Fruit fly (Drosophila melanogaster) whole organism, embryonic: ENCODE data around the gene CG17660.

Source experiments
- Abd-B ChIP-seq: fragments of 200-800 bp; sonication (Bioruptor generic); optimal IDR thresholded peaks from 2 replicates; lab custom pipeline; 2018; ENCODE audit warnings: missing biosample characterization, mild to moderate bottlenecking, missing genetic modification characterization, moderate library complexity
- Asciz ChIP-seq: fragments of 200-800 bp; sonication (Bioruptor generic); optimal IDR thresholded peaks from 2 replicates; lab custom pipeline; 2017; ENCODE audit warnings: missing biosample characterization, mild to moderate bottlenecking, missing genetic modification characterization, missing genetic modification reagents
- Atf6 ChIP-seq: fragments of 200-800 bp; sonication (Bioruptor generic); IDR thresholded peaks from 2 replicates; pipeline ENCODE4 v1.3.6; 2022; ENCODE audit warnings: missing biosample characterization, missing genetic modification characterization
- Awh ChIP-seq: fragments of 200-800 bp; sonication (Bioruptor generic); IDR thresholded peaks from 2 replicates; pipeline ENCODE4, ENCODE4 v1.3.6; 2022; ENCODE audit warnings: missing biosample characterization, missing genetic modification characterization
- CG1024 ChIP-seq: fragments of 200-800 bp; sonication (Bioruptor generic); IDR thresholded peaks from 2 replicates; pipeline ENCODE4 v1.3.6; 2022; ENCODE audit warnings: missing biosample characterization, missing genetic modification characterization
- CG10959 ChIP-seq: fragments of 200-800 bp; sonication (Bioruptor generic); IDR thresholded peaks from 2 replicates; pipeline ENCODE4 v1.3.6; 2022; ENCODE audit warnings: missing biosample characterization, missing genetic modification characterization
- CG12299 ChIP-seq: fragments of 200-800 bp; sonication (Bioruptor generic); optimal IDR thresholded peaks from 2 replicates; lab custom pipeline; 2018; ENCODE audit warnings: missing biosample characterization, mild to moderate bottlenecking, missing genetic modification characterization
- CG13775 ChIP-seq: fragments of 200-800 bp; sonication (Bioruptor generic); optimal IDR thresholded peaks from 3 replicates; lab custom pipeline; 2017; ENCODE audit warnings: missing biosample characterization, mild to moderate bottlenecking, missing genetic modification characterization
- CG15011 ChIP-seq: fragments of 200-800 bp; sonication (Bioruptor generic); optimal IDR thresholded peaks from 3 replicates; lab custom pipeline; 2018; ENCODE audit warnings: missing biosample characterization, mild to moderate bottlenecking, missing genetic modification characterization
- CG1647 ChIP-seq: fragments of 200-800 bp; sonication (Bioruptor generic); optimal IDR thresholded peaks from 3 replicates; lab custom pipeline; 2016; ENCODE audit warnings: missing biosample characterization, missing genetic modification characterization
- CG34422 ChIP-seq: fragments of 200-800 bp; sonication (Bioruptor generic); IDR thresholded peaks from 3 replicates; pipeline ENCODE4 v1.3.6; 2022; ENCODE audit warnings: missing biosample characterization, missing genetic modification characterization
- CG3838 ChIP-seq: fragments of 200-800 bp; sonication (Bioruptor generic); optimal IDR thresholded peaks from 3 replicates; lab custom pipeline; 2016; ENCODE audit warnings: missing biosample characterization, missing genetic modification characterization
- CG4282 ChIP-seq: fragments of 200-800 bp; sonication (Bioruptor generic); optimal IDR thresholded peaks from 2 replicates; lab custom pipeline; 2016; ENCODE audit warnings: missing biosample characterization, missing genetic modification characterization
- CG4360 ChIP-seq: fragments of 200-800 bp; sonication (Bioruptor generic); IDR thresholded peaks from 2 replicates; pipeline ENCODE4 v1.3.6; 2022; ENCODE audit warnings: missing biosample characterization, missing genetic modification characterization
- CG43689 ChIP-seq: fragments of 200-800 bp; sonication (Bioruptor generic); IDR thresholded peaks from 2 replicates; pipeline ENCODE4 v1.3.6; 2022; ENCODE audit warnings: missing biosample characterization, missing genetic modification characterization
- CG7839 ChIP-seq: fragments of 200-800 bp; sonication (Bioruptor generic); optimal IDR thresholded peaks from 3 replicates; lab custom pipeline; 2018; ENCODE audit warnings: missing biosample characterization, mild to moderate bottlenecking, missing genetic modification characterization, moderate library complexity
- CG7963 ChIP-seq: fragments of 200-800 bp; sonication (Bioruptor generic); IDR thresholded peaks from 3 replicates; pipeline ENCODE4 v1.3.6; 2022; ENCODE audit warnings: missing biosample characterization, missing genetic modification characterization; ENCODE audit not compliant: partially characterized antibody
- CG8765 ChIP-seq: fragments of 200-800 bp; sonication (Bioruptor generic); IDR thresholded peaks from 2 replicates; pipeline ENCODE4 v1.3.6; 2022; ENCODE audit warnings: missing biosample characterization, missing genetic modification characterization
- CG9609 ChIP-seq: fragments of 200-800 bp; sonication (Bioruptor generic); optimal IDR thresholded peaks from 3 replicates; lab custom pipeline; 2016; ENCODE audit warnings: missing biosample characterization, missing genetic modification characterization
- D ChIP-seq, 2 experiments: fragments of 200-800 bp in 1 of 2; fragments of >200 bp in 1 of 2; sonication (Bioruptor generic) in 1 of 2; optimal IDR thresholded peaks; 2 replicates in 1 of 2; 3 replicates in 1 of 2; lab custom pipeline; 2017; ENCODE audit warnings: mild to moderate bottlenecking in 1 of 2, missing biosample characterization in 1 of 2, missing genetic modification characterization in 1 of 2, missing genetic modification reagents in 1 of 2
- D19A ChIP-seq: fragments of 200-800 bp; optimal IDR thresholded peaks from 3 replicates; lab custom pipeline; 2019; ENCODE audit warnings: missing biosample characterization, mild to moderate bottlenecking, missing genetic modification characterization, moderate library complexity
- D19B ChIP-seq: fragments of 200-800 bp; sonication (Bioruptor generic); optimal IDR thresholded peaks from 2 replicates; lab custom pipeline; 2017; ENCODE audit warnings: missing biosample characterization, mild to moderate bottlenecking, missing genetic modification characterization
- Fer2 ChIP-seq: fragments of 200-800 bp; sonication (Bioruptor generic); optimal IDR thresholded peaks from 2 replicates; lab custom pipeline; 2018; ENCODE audit warnings: missing biosample characterization, mild to moderate bottlenecking, missing genetic modification characterization, moderate library complexity
- Gsc ChIP-seq: fragments of 200-800 bp; sonication (Bioruptor generic); IDR thresholded peaks from 2 replicates; pipeline ENCODE4 v1.3.6; 2022; ENCODE audit warnings: missing biosample characterization, missing genetic modification characterization
- Oli ChIP-seq: fragments of 200-800 bp; sonication (Bioruptor generic); optimal IDR thresholded peaks from 2 replicates; lab custom pipeline; 2018; ENCODE audit warnings: missing biosample characterization, mild to moderate bottlenecking, missing genetic modification characterization, moderate library complexity
- Opbp ChIP-seq: fragments of 200-800 bp; sonication (Bioruptor generic); IDR thresholded peaks from 3 replicates; pipeline ENCODE4 v1.3.6; 2022; ENCODE audit warnings: missing biosample characterization, missing genetic modification characterization; ENCODE audit not compliant: partially characterized antibody
- Spps ChIP-seq: fragments of 200-800 bp; sonication (Bioruptor generic); optimal IDR thresholded peaks from 2 replicates; lab custom pipeline; 2018; ENCODE audit warnings: missing biosample characterization, mild to moderate bottlenecking, missing genetic modification characterization
- az2 ChIP-seq: fragments of 200-800 bp; sonication (Bioruptor generic); optimal IDR thresholded peaks from 3 replicates; lab custom pipeline; 2016; ENCODE audit warnings: missing biosample characterization, missing genetic modification characterization
- chm ChIP-seq: fragments of 200-800 bp; sonication (Bioruptor generic); IDR thresholded peaks from 2 replicates; pipeline ENCODE4 v1.3.6; 2022; ENCODE audit warnings: missing biosample characterization, missing genetic modification characterization
- da ChIP-seq: fragments of 200-800 bp; sonication (Bioruptor generic); optimal IDR thresholded peaks from 2 replicates; lab custom pipeline; 2016; ENCODE audit warnings: missing biosample characterization, missing genetic modification characterization
- dmrt11E ChIP-seq: fragments of 200-800 bp; sonication (Bioruptor generic); optimal IDR thresholded peaks from 3 replicates; lab custom pipeline; 2018; ENCODE audit warnings: missing biosample characterization, mild to moderate bottlenecking, missing genetic modification characterization, moderate library complexity
- dmrt99B ChIP-seq: fragments of 200-800 bp; sonication (Bioruptor generic); optimal IDR thresholded peaks from 2 replicates; lab custom pipeline; 2018; ENCODE audit warnings: missing biosample characterization, mild to moderate bottlenecking, missing genetic modification characterization, moderate library complexity
- gsb ChIP-seq: fragments of 200-800 bp; sonication (Bioruptor generic); IDR thresholded peaks from 2 replicates; pipeline ENCODE4 v1.3.6; 2022; ENCODE audit warnings: missing biosample characterization, missing genetic modification characterization
- oc ChIP-seq: fragments of 200-800 bp; sonication (Bioruptor generic); optimal IDR thresholded peaks from 2 replicates; lab custom pipeline; 2018; ENCODE audit warnings: missing biosample characterization, mild to moderate bottlenecking, missing genetic modification characterization, moderate library complexity
- org-1 ChIP-seq: fragments of 200-800 bp; sonication (Bioruptor generic); optimal IDR thresholded peaks from 2 replicates; lab custom pipeline; 2017; ENCODE audit warnings: missing biosample characterization, missing genetic modification characterization
- peb ChIP-seq: fragments of 200-800 bp; sonication (Bioruptor generic); IDR thresholded peaks from 2 replicates; pipeline ENCODE4 v1.3.6; 2022; ENCODE audit warnings: missing biosample characterization, missing genetic modification characterization
- pum ChIP-seq: fragments of 200-800 bp; sonication (Bioruptor generic); optimal IDR thresholded peaks from 2 replicates; lab custom pipeline; 2016; ENCODE audit warnings: missing biosample characterization, missing genetic modification characterization
- pzg ChIP-seq: fragments of 200-800 bp; sonication (Bioruptor generic); optimal IDR thresholded peaks from 3 replicates; lab custom pipeline; 2018; ENCODE audit warnings: missing biosample characterization, mild to moderate bottlenecking, missing genetic modification characterization, moderate library complexity
- salm ChIP-seq: fragments of 200-800 bp; sonication (Bioruptor generic); optimal IDR thresholded peaks from 2 replicates; lab custom pipeline; 2018; ENCODE audit warnings: missing biosample characterization, mild to moderate bottlenecking, missing genetic modification characterization
- slou ChIP-seq: fragments of 200-800 bp; sonication (Bioruptor generic); optimal IDR thresholded peaks from 3 replicates; lab custom pipeline; 2016; ENCODE audit warnings: missing biosample characterization, missing genetic modification characterization
- sr ChIP-seq: fragments of 200-800 bp; sonication (Bioruptor generic); IDR thresholded peaks from 3 replicates; pipeline ENCODE4 v1.3.6; 2022; ENCODE audit warnings: missing biosample characterization, missing genetic modification characterization
- stwl ChIP-seq: fragments of 200-800 bp; sonication (Bioruptor generic); optimal IDR thresholded peaks from 3 replicates; lab custom pipeline; 2018; ENCODE audit warnings: missing biosample characterization, mild to moderate bottlenecking, missing genetic modification characterization, moderate library complexity
- tin ChIP-seq: fragments of 200-800 bp; sonication (Bioruptor generic); optimal IDR thresholded peaks from 3 replicates; lab custom pipeline; 2016; ENCODE audit warnings: missing biosample characterization, missing genetic modification characterization
- tll ChIP-seq, 2 experiments: fragments of 200-800 bp in 1 of 2; fragments of >200 bp in 1 of 2; sonication (Bioruptor generic) in 1 of 2; optimal IDR thresholded peaks; 2 replicates each; lab custom pipeline; 2017 to 2019; ENCODE audit warnings: missing biosample characterization in 2 of 2, missing genetic modification characterization in 2 of 2, mild to moderate bottlenecking in 1 of 2, moderate library complexity in 1 of 2
- twi ChIP-seq: fragments of 200-800 bp; optimal IDR thresholded peaks from 2 replicates; lab custom pipeline; 2019; ENCODE audit warnings: missing biosample characterization, mild to moderate bottlenecking, missing genetic modification characterization, moderate library complexity
- unpg ChIP-seq: fragments of 200-800 bp; sonication (Bioruptor generic); optimal IDR thresholded peaks from 3 replicates; lab custom pipeline; 2018; ENCODE audit warnings: missing biosample characterization, mild to moderate bottlenecking, missing genetic modification characterization, moderate library complexity
- vvl ChIP-seq: fragments of 200-800 bp; sonication (Bioruptor generic); IDR thresholded peaks from 2 replicates; pipeline ENCODE4 v1.3.6; 2022; ENCODE audit warnings: missing biosample characterization, missing genetic modification characterization
- wek ChIP-seq: fragments of 200-800 bp; sonication (Bioruptor generic); optimal IDR thresholded peaks from 3 replicates; lab custom pipeline; 2018; ENCODE audit warnings: missing biosample characterization, mild to moderate bottlenecking, missing genetic modification characterization, moderate library complexity
- zfh2 ChIP-seq: fragments of 200-800 bp; sonication (Bioruptor generic); optimal IDR thresholded peaks from 2 replicates; lab custom pipeline; 2016; ENCODE audit warnings: missing biosample characterization, missing genetic modification characterization

The CG17660 gene

dm6 chr2L:1737057-1737581, 26.9 kb upstream of the CG17660 start (continued):
- peak; percentile 61 for TF ChIP-seq twi
- TF ChIP-seq Oli, result peak; percentile 93
- TF ChIP-seq CG9609 (GFP tag; lab: Kevin White, UChicago), result peak; percentile 86
- peak; percentile 78 for TF ChIP-seq CG7839 (tag; lab: Kevin White, UChicago)
- peak; percentile 22 for TF ChIP-seq stwl (tag; lab: Kevin White, UChicago)
- no peak for TF ChIP-seq pzg (GFP tag; lab: Kevin White, UChicago)
- peak; percentile 9; the same call in 1 of the 3 replicates for TF ChIP-seq CG7963 (GFP tag; lab: Robert Waterston, UW)
- peak; percentile 79; the same call in 1 of the 2 replicates for TF ChIP-seq Awh (GFP tag; lab: Robert Waterston, UW)
- TF ChIP-seq dmrt11E, result peak; percentile 84
- TF ChIP-seq Gsc (GFP tag; lab: Robert Waterston, UW), result peak; percentile 82
- peak; percentile 55 for TF ChIP-seq CG10959 (GFP tag; lab: Robert Waterston, UW)
- peak; percentile 62 for TF ChIP-seq CG1647 (GFP tag; lab: Kevin White, UChicago)
- peak; percentile 90 for TF ChIP-seq Abd-B (GFP tag; lab: Kevin White, UChicago)
- TF ChIP-seq Fer2 (tag; lab: Kevin White, UChicago), result peak; percentile 2
- TF ChIP-seq D (optimal IDR thresholded peaks at IDR 0.05; lab: Kevin White, UChicago), result no peak
- peak; percentile 88 for TF ChIP-seq D (GFP tag; optimal IDR thresholded peaks at IDR 0.05; lab: Kevin White, UChicago)
- TF ChIP-seq peb (GFP tag; lab: Robert Waterston, UW), result peak; percentile 82
- peak; percentile 45; the same call in 1 of the 3 replicates for TF ChIP-seq sr (GFP tag; lab: Robert Waterston, UW)
- TF ChIP-seq wek, result no peak
- peak; percentile 89 for TF ChIP-seq pum (GFP tag; lab: Kevin White, UChicago)
- peak; percentile 90 for TF ChIP-seq az2
- peak; percentile 29 for TF ChIP-seq CG4282
- peak; percentile 90 for TF ChIP-seq oc
- no peak for TF ChIP-seq gsb
- peak; percentile 88 for TF ChIP-seq CG34422
- peak; percentile 68; the same call in 1 of the 2 replicates for TF ChIP-seq CG8765 (GFP tag; lab: Robert Waterston, UW)
- TF ChIP-seq tin (GFP tag; lab: Kevin White, UChicago), result peak; percentile 88
- peak; percentile 68; the same call in 2 of the 3 replicates for TF ChIP-seq Opbp (GFP tag; lab: Robert Waterston, UW)
- 0 out of 2 replicates have a peak, but pooled peaks have one; percentile 29 for TF ChIP-seq CG1024 (GFP tag; lab: Robert Waterston, UW)
- TF ChIP-seq tll (GFP tag; optimal IDR thresholded peaks at IDR 0.05; lab: Kevin White, UChicago), result peak in 1 of 2 experiments; percentile 47
- TF ChIP-seq Spps (tag; lab: Kevin White, UChicago), result peak; percentile 55
- peak; percentile 90 for TF ChIP-seq vvl
- peak; percentile 85 for TF ChIP-seq D19A (tag; lab: Kevin White, UChicago)
- 0 out of 2 replicates have a peak, but pooled peaks have one; percentile 33 for TF ChIP-seq CG43689 (GFP tag; lab: Robert Waterston, UW)
- peak; percentile 84 for TF ChIP-seq Atf6 (GFP tag; lab: Robert Waterston, UW)
- TF ChIP-seq CG12299 (tag; lab: Kevin White, UChicago), result peak; percentile 31
- peak; percentile 94 for TF ChIP-seq dmrt99B (tag; lab: Kevin White, UChicago)
- peak; percentile 88 for TF ChIP-seq zfh2
- peak; percentile 78 for TF ChIP-seq CG3838 (GFP tag; lab: Kevin White, UChicago)
- no peak; the same call in 1 of the 2 replicates for TF ChIP-seq chm (GFP tag; lab: Robert Waterston, UW)
- peak; percentile 64 for TF ChIP-seq salm (tag; lab: Kevin White, UChicago)
- peak; percentile 97 for TF ChIP-seq D19B
- TF ChIP-seq CG13775, result peak; percentile 84
- peak; percentile 93 for TF ChIP-seq org-1 (GFP tag; lab: Kevin White, UChicago)
- peak; percentile 88 for TF ChIP-seq unpg
- TF ChIP-seq Asciz (GFP tag; lab: Kevin White, UChicago), result peak; percentile 80
- peak; percentile 74 for TF ChIP-seq slou (GFP tag; lab: Kevin White, UChicago)
- no peak; the same call in 1 of the 2 replicates for TF ChIP-seq CG4360 (GFP tag; lab: Robert Waterston, UW)
- TF ChIP-seq da (GFP tag; lab: Kevin White, UChicago), result peak; percentile 75
- peak; percentile 78 for TF ChIP-seq CG15011 (GFP tag; lab: Kevin White, UChicago)
